Fruit fly (Drosophila melanogaster) whole organism, prepupa: Measurements from ENCODE around the gene CG2898.

ENCODE experiments used
- CG10631 ChIP-seq: fragments of 200-800 bp; sonication (Bioruptor generic); optimal IDR thresholded peaks from 2 replicates; lab custom pipeline; 2016; ENCODE audit warnings: missing biosample characterization, missing genetic modification characterization
- CG11294 ChIP-seq: fragments of 200-800 bp; sonication (Bioruptor generic); IDR thresholded peaks from 2 replicates; pipeline ENCODE4 v1.3.6; 2022; ENCODE audit warnings: missing biosample characterization, missing genetic modification characterization
- CG11762 ChIP-seq: fragments of 200-800 bp; sonication (Bioruptor generic); optimal IDR thresholded peaks from 3 replicates; lab custom pipeline; 2016; ENCODE audit warnings: missing biosample characterization, missing genetic modification characterization; ENCODE audit not compliant: insufficient read depth
- CG11902 ChIP-seq: fragments of 200-800 bp; sonication (Bioruptor generic); optimal IDR thresholded peaks from 3 replicates; lab custom pipeline; 2016; ENCODE audit warnings: missing biosample characterization, missing genetic modification characterization
- CG15336 ChIP-seq: fragments of 200-800 bp; sonication (Bioruptor generic); IDR thresholded peaks from 2 replicates; pipeline ENCODE4 v1.3.6; 2022; ENCODE audit warnings: missing biosample characterization, missing genetic modification characterization
- CG1621 ChIP-seq: fragments of 200-800 bp; sonication (Bioruptor generic); optimal IDR thresholded peaks from 3 replicates; lab custom pipeline; 2018; ENCODE audit warnings: missing biosample characterization, mild to moderate bottlenecking, missing genetic modification characterization
- CG16779 ChIP-seq: fragments of 200-800 bp; sonication (Bioruptor generic); optimal IDR thresholded peaks from 3 replicates; lab custom pipeline; 2017; ENCODE audit warnings: missing biosample characterization, mild to moderate bottlenecking, missing genetic modification characterization
- CG3032 ChIP-seq: fragments of 200-800 bp; optimal IDR thresholded peaks from 2 replicates; lab custom pipeline; 2019; ENCODE audit warnings: missing biosample characterization, mild to moderate bottlenecking, missing genetic modification characterization, moderate library complexity
- CG31627 ChIP-seq: fragments of 200-800 bp; sonication (Bioruptor generic); optimal IDR thresholded peaks from 3 replicates; lab custom pipeline; 2016; ENCODE audit warnings: missing biosample characterization, missing genetic modification characterization
- CG32006 ChIP-seq: fragments of 200-800 bp; sonication (Bioruptor generic); optimal IDR thresholded peaks from 3 replicates; lab custom pipeline; 2017; ENCODE audit warnings: missing biosample characterization, mild to moderate bottlenecking, missing genetic modification characterization
- CG3919 ChIP-seq: fragments of 200-800 bp; sonication (Bioruptor generic); optimal IDR thresholded peaks from 3 replicates; lab custom pipeline; 2016; ENCODE audit warnings: missing biosample characterization, missing genetic modification characterization
- CG4318 ChIP-seq: fragments of 200-800 bp; sonication (Bioruptor generic); optimal IDR thresholded peaks from 3 replicates; lab custom pipeline; 2017; ENCODE audit warnings: missing biosample characterization, mild to moderate bottlenecking, missing genetic modification characterization
- CG6163 ChIP-seq: fragments of 200-800 bp; sonication (Bioruptor generic); IDR thresholded peaks from 3 replicates; pipeline ENCODE4 v1.3.6; 2022; ENCODE audit warnings: missing biosample characterization, missing genetic modification characterization
- CG6276 ChIP-seq: fragments of 200-800 bp; sonication (Bioruptor generic); optimal IDR thresholded peaks from 2 replicates; lab custom pipeline; 2017; ENCODE audit warnings: missing biosample characterization, mild to moderate bottlenecking, missing genetic modification characterization
- CG6808 ChIP-seq: fragments of 200-800 bp; sonication (Bioruptor generic); optimal IDR thresholded peaks from 3 replicates; lab custom pipeline; 2017; ENCODE audit warnings: missing biosample characterization, missing genetic modification characterization, mild to moderate bottlenecking, moderate library complexity, missing genetic modification reagents
- CG6854 ChIP-seq: fragments of 200-800 bp; sonication (Bioruptor generic); optimal IDR thresholded peaks from 2 replicates; lab custom pipeline; 2017; ENCODE audit warnings: missing biosample characterization, mild to moderate bottlenecking, missing genetic modification characterization
- CG8119 ChIP-seq: fragments of 200-800 bp; sonication (Bioruptor generic); IDR thresholded peaks from 3 replicates; pipeline ENCODE4 v1.3.6; 2022; ENCODE audit warnings: missing biosample characterization, missing genetic modification characterization
- CG8319 ChIP-seq: fragments of 200-800 bp; sonication (Bioruptor generic); optimal IDR thresholded peaks from 3 replicates; lab custom pipeline; 2016; ENCODE audit warnings: missing biosample characterization, missing genetic modification characterization
- CG8632 ChIP-seq: fragments of 200-800 bp; sonication (Bioruptor generic); optimal IDR thresholded peaks from 3 replicates; lab custom pipeline; 2016; ENCODE audit warnings: missing biosample characterization, missing genetic modification characterization
- CG9139 ChIP-seq: fragments of 200-800 bp; sonication (Bioruptor generic); optimal IDR thresholded peaks from 3 replicates; lab custom pipeline; 2017; ENCODE audit warnings: missing biosample characterization, mild to moderate bottlenecking, missing genetic modification characterization
- Eip75B ChIP-seq: fragments of 200-800 bp; sonication (Bioruptor generic); optimal IDR thresholded peaks from 3 replicates; lab custom pipeline; 2016; ENCODE audit warnings: missing biosample characterization, missing genetic modification characterization
- Eip78C ChIP-seq: fragments of 200-800 bp; sonication (Bioruptor generic); peaks from one replicate; lab custom pipeline; 2016; ENCODE audit warnings: missing biosample characterization, missing genetic modification characterization
- Eip93F ChIP-seq: fragments of 200-800 bp; sonication (Bioruptor generic); optimal IDR thresholded peaks from 2 replicates; lab custom pipeline; 2016; ENCODE audit warnings: missing biosample characterization, mild to moderate bottlenecking, missing genetic modification characterization
- Ets21C ChIP-seq: fragments of 200-800 bp; sonication (Bioruptor generic); optimal IDR thresholded peaks from 3 replicates; lab custom pipeline; 2016; ENCODE audit warnings: missing biosample characterization, missing genetic modification characterization
- Gug ChIP-seq: fragments of 200-800 bp; sonication (Bioruptor generic); IDR thresholded peaks from 2 replicates; pipeline ENCODE4 v1.3.6; 2022; ENCODE audit warnings: missing biosample characterization, missing genetic modification characterization
- Hr38 ChIP-seq: sonication (Bioruptor generic); optimal IDR thresholded peaks from 2 replicates; lab custom pipeline; 2016; ENCODE audit warnings: missing biosample characterization, missing genetic modification characterization
- Lpt ChIP-seq: fragments of 200-800 bp; sonication (Bioruptor generic); optimal IDR thresholded peaks from 3 replicates; lab custom pipeline; 2016; ENCODE audit warnings: missing biosample characterization, missing genetic modification characterization
- Met ChIP-seq: fragments of 200-800 bp; sonication (Bioruptor generic); optimal IDR thresholded peaks from 3 replicates; lab custom pipeline; 2016; ENCODE audit warnings: missing biosample characterization, missing genetic modification characterization
- OdsH ChIP-seq: fragments of 200-800 bp; sonication (Bioruptor generic); optimal IDR thresholded peaks from 3 replicates; lab custom pipeline; 2016; ENCODE audit warnings: missing biosample characterization, missing genetic modification characterization
- Smox ChIP-seq: fragments of 200-800 bp; sonication (Bioruptor generic); optimal IDR thresholded peaks from 3 replicates; lab custom pipeline; 2016; ENCODE audit warnings: missing biosample characterization, missing genetic modification characterization
- Sox14 ChIP-seq: fragments of 200-800 bp; sonication (Bioruptor generic); optimal IDR thresholded peaks from 3 replicates; lab custom pipeline; 2016; ENCODE audit warnings: missing biosample characterization, missing genetic modification characterization
- Sox15 ChIP-seq: fragments of 200-800 bp; sonication (Bioruptor generic); optimal IDR thresholded peaks from 3 replicates; lab custom pipeline; 2016; ENCODE audit warnings: missing biosample characterization, missing genetic modification characterization
- achi ChIP-seq: fragments of 200-800 bp; sonication (Bioruptor generic); optimal IDR thresholded peaks from 3 replicates; lab custom pipeline; 2016; ENCODE audit warnings: missing biosample characterization, missing genetic modification characterization
- acj6 ChIP-seq: fragments of 200-800 bp; sonication (Bioruptor generic); optimal IDR thresholded peaks from 3 replicates; lab custom pipeline; 2016; ENCODE audit warnings: missing biosample characterization, missing genetic modification characterization
- dac ChIP-seq: fragments of 200-800 bp; sonication (Bioruptor generic); optimal IDR thresholded peaks from 2 replicates; lab custom pipeline; 2017; ENCODE audit warnings: missing biosample characterization, mild to moderate bottlenecking, missing genetic modification characterization
- dsx ChIP-seq: fragments of 200-800 bp; optimal IDR thresholded peaks from 3 replicates; lab custom pipeline; 2019; ENCODE audit warnings: missing biosample characterization, mild to moderate bottlenecking, missing genetic modification characterization, moderate library complexity; ENCODE audit not compliant: poor library complexity, severe bottlenecking
- esn ChIP-seq: fragments of 200-800 bp; sonication (Bioruptor generic); optimal IDR thresholded peaks from 2 replicates; lab custom pipeline; 2016; ENCODE audit warnings: missing biosample characterization, mild to moderate bottlenecking, missing genetic modification characterization, moderate library complexity
- fd59A ChIP-seq: fragments of 200-800 bp; sonication (Bioruptor generic); optimal IDR thresholded peaks from 2 replicates; lab custom pipeline; 2017; ENCODE audit warnings: missing biosample characterization, mild to moderate bottlenecking, missing genetic modification characterization, missing genetic modification reagents
- fkh ChIP-seq: fragments of 200-800 bp; sonication (Bioruptor generic); optimal IDR thresholded peaks from 3 replicates; lab custom pipeline; 2017; ENCODE audit warnings: missing biosample characterization, mild to moderate bottlenecking, missing genetic modification characterization, moderate library complexity
- lz ChIP-seq: fragments of 200-800 bp; sonication (Bioruptor generic); optimal IDR thresholded peaks from 3 replicates; lab custom pipeline; 2016; ENCODE audit warnings: missing biosample characterization, missing genetic modification characterization
- net ChIP-seq: fragments of 200-800 bp; sonication (Bioruptor generic); optimal IDR thresholded peaks from 3 replicates; lab custom pipeline; 2016; ENCODE audit warnings: missing biosample characterization, missing genetic modification characterization
- salr ChIP-seq, 2 experiments: fragments of 200-800 bp; sonication (Bioruptor generic); optimal IDR thresholded peaks; 3 replicates each; lab custom pipeline; 2016 to 2018; ENCODE audit warnings: missing biosample characterization in 2 of 2, missing genetic modification characterization in 2 of 2, mild to moderate bottlenecking in 1 of 2
- spab ChIP-seq: fragments of 200-800 bp; sonication (Bioruptor generic); optimal IDR thresholded peaks from 2 replicates; lab custom pipeline; 2017; ENCODE audit warnings: missing biosample characterization, mild to moderate bottlenecking, missing genetic modification characterization, missing genetic modification reagents
- ss ChIP-seq, 2 experiments: fragments of 200-800 bp; sonication (Bioruptor generic); optimal IDR thresholded peaks; 2 replicates in 1 of 2; 3 replicates in 1 of 2; lab custom pipeline; 2017 to 2018; ENCODE audit warnings: mild to moderate bottlenecking in 2 of 2, missing biosample characterization in 2 of 2, missing genetic modification characterization in 2 of 2, moderate library complexity in 1 of 2
- svp ChIP-seq: fragments of 200-800 bp; sonication (Bioruptor generic); peaks from one replicate; lab custom pipeline; 2016; ENCODE audit warnings: missing biosample characterization, missing genetic modification characterization
- topi ChIP-seq: fragments of 200-800 bp; sonication (Bioruptor generic); optimal IDR thresholded peaks from 3 replicates; lab custom pipeline; 2016; ENCODE audit warnings: missing biosample characterization, missing genetic modification characterization
- vri ChIP-seq: fragments of 200-800 bp; sonication (Bioruptor generic); optimal IDR thresholded peaks from 3 replicates; lab custom pipeline; 2016; ENCODE audit warnings: missing biosample characterization, mild to moderate bottlenecking, missing genetic modification characterization

Gene CG2898

DNA sequence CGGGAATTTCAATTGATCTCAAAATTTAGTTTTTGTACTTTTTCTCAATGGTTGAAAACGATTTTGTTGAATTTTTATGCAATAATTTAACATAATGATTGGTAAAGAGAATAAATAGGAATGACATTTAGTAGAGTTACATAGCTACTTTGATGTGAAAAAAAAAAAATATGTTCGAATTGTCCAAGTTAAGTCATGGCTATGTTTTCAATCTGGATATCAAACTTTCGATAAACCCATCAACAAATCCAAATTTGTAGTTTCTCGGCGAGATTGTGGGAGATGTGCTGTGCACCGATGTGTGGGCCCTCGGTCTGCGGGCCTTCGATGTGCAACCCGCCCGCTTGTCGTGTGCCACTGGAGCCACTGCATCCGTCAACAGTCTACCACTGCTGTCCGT is at the start of gene CG2898, which contains the start of gene CG32686:
Gene CG2898, plus strand, starts transcription at position 159 of the 400 bp plus-strand sequence.
Gene CG32686, minus strand, starts transcription at position 101 of the 400 bp plus-strand sequence.
- TF ChIP-seq topi (GFP tag; lab: Kevin White, UChicago) (no peak), esn (no peak), ss (GFP tag; optimal IDR thresholded peaks at IDR 0.05; lab: Kevin White, UChicago) (no peak), salr (GFP tag; optimal IDR thresholded peaks at IDR 0.05; lab: Kevin White, UChicago) (no peak), CG8119 (GFP tag; lab: Robert Waterston, UW) (no peak), dsx (GFP tag; lab: Kevin White, UChicago) (no peak), net (GFP tag; lab: Kevin White, UChicago) (no peak), CG6276 (no peak), Sox14 (GFP tag; lab: Kevin White, UChicago) (no peak), dac (GFP tag; lab: Kevin White, UChicago) (no peak), CG11294 (no peak), CG11902 (GFP tag; lab: Kevin White, UChicago) (no peak), Ets21C (GFP tag; lab: Kevin White, UChicago) (no peak), CG6163 (GFP tag; lab: Robert Waterston, UW) (no peak), fd59A (GFP tag; lab: Kevin White, UChicago) (no peak), CG31627 (no peak)

DNA sequence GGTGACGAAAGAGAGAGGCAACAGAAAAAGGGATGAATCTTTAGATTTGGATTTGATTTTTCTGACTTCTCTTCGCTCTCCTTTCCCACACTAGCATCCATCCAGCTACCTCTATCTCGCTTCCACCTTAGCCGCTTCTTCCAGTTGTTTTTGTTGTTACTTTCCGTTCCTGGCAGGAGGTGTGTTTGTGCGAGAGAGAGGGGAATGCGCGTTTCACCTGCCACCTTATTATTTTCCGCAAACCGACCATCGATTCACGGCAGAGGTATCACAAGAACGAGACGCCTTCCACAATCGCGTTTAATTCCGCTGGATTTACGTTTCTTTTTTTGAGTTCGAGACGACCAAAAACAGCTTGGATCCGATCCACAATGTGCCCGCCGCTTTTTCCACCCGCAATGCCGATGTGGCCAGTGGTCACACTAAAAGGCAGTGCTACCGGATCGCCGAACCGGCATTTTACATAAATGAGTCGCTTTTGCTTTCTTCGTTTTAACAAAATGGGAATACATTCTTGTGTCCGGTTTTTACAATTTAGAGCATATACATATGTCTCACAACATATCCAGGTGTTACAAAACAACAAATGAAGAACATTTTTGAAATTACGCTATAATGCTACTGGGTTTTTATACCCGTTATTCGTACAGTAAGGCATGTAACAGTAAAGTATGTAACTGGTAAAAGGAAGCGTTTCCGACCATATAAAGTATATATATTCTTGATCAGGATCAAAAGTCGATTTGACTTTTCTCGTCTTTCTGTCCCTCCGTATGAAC is 49.4 kb upstream of the CG2898 start, which contains the start of gene alpha-Man-Ia:
Gene alpha-Man-Ia, minus strand, starts transcription at position 392 of the 779 bp plus-strand sequence.
- TF ChIP-seq CG11902 (GFP tag; lab: Kevin White, UChicago), result no peak
- TF ChIP-seq CG8632, result no peak
- no peak for TF ChIP-seq Sox15 (GFP tag; lab: Kevin White, UChicago)
- peak; percentile 33; the same call in 2 of the 3 replicates for TF ChIP-seq CG6163 (GFP tag; lab: Robert Waterston, UW)
- TF ChIP-seq CG3919, result no peak
- peak; percentile 49 for TF ChIP-seq svp
- no peak for TF ChIP-seq dac (GFP tag; lab: Kevin White, UChicago)
- TF ChIP-seq Smox (GFP tag; lab: Kevin White, UChicago), result peak; percentile 13
- TF ChIP-seq CG6808 (GFP tag; lab: Kevin White, UChicago), result no peak
- no peak for TF ChIP-seq esn
- TF ChIP-seq Eip93F (GFP tag; lab: Kevin White, UChicago), result no peak
- TF ChIP-seq ss (GFP tag; optimal IDR thresholded peaks at IDR 0.05; lab: Kevin White, UChicago), result peak in 1 of 2 experiments; percentile 6
- TF ChIP-seq OdsH, result peak; percentile 7
- TF ChIP-seq acj6 (GFP tag; lab: Kevin White, UChicago), result peak; percentile 26
- TF ChIP-seq Eip78C, result peak; percentile 68
- TF ChIP-seq Hr38 (GFP tag; lab: Kevin White, UChicago), result no peak
- peak; percentile 5 for TF ChIP-seq Met
- TF ChIP-seq CG11762, result no peak
- peak; percentile 2 for TF ChIP-seq CG6854 (GFP tag; lab: Kevin White, UChicago)
- no peak for TF ChIP-seq salr (GFP tag; optimal IDR thresholded peaks at IDR 0.05; lab: Kevin White, UChicago)
- TF ChIP-seq CG9139 (GFP tag; lab: Kevin White, UChicago), result no peak
- peak; percentile 6 for TF ChIP-seq lz (GFP tag; lab: Kevin White, UChicago)
- peak; percentile 9 for TF ChIP-seq Eip75B (GFP tag; lab: Kevin White, UChicago)
- TF ChIP-seq Sox14 (GFP tag; lab: Kevin White, UChicago), result peak; percentile 30
- no peak for TF ChIP-seq Gug (GFP tag; lab: Robert Waterston, UW)
- peak; percentile 17 for TF ChIP-seq achi (GFP tag; lab: Kevin White, UChicago)
- TF ChIP-seq fkh (GFP tag; lab: Kevin White, UChicago), result no peak
- peak; percentile 3 for TF ChIP-seq CG10631 (GFP tag; lab: Kevin White, UChicago)
- no peak for TF ChIP-seq vri (GFP tag; lab: Kevin White, UChicago)
- peak; percentile 25 for TF ChIP-seq net (GFP tag; lab: Kevin White, UChicago)
- no peak for TF ChIP-seq CG16779 (tag; lab: Kevin White, UChicago)
- peak; percentile 48 for TF ChIP-seq CG31627
- no peak for TF ChIP-seq spab (GFP tag; lab: Kevin White, UChicago)
- TF ChIP-seq CG15336, result no peak; the same call in 1 of the 2 replicates
- no peak for TF ChIP-seq CG1621 (tag; lab: Kevin White, UChicago)
- peak; percentile 19 for TF ChIP-seq CG3032 (tag; lab: Kevin White, UChicago)
- no peak for TF ChIP-seq Lpt (GFP tag; lab: Kevin White, UChicago)
- no peak for TF ChIP-seq Ets21C (GFP tag; lab: Kevin White, UChicago)
- peak; percentile 11 for TF ChIP-seq CG32006 (GFP tag; lab: Kevin White, UChicago)
- TF ChIP-seq CG8319 (GFP tag; lab: Kevin White, UChicago), result no peak
- no peak for TF ChIP-seq CG4318
